Worm (Caenorhabditis elegans) whole organism, young adult: Measurements from ENCODE around the gene ncl-1.

Source experiments
- B0261.1 ChIP-seq: sonication (generic microtip); optimal IDR thresholded peaks from 2 replicates; lab custom pipeline; 2016; ENCODE audit warnings: mild to moderate bottlenecking, missing genetic modification characterization, moderate library complexity, missing compliant biosample characterization
- F10E7.11 ChIP-seq: sonication (generic microtip); optimal IDR thresholded peaks from 2 replicates; lab custom pipeline; 2017; ENCODE audit warnings: mild to moderate bottlenecking, missing genetic modification characterization, moderate library complexity, missing compliant biosample characterization
- F22D6.2 ChIP-seq: sonication (generic microtip); optimal IDR thresholded peaks from 2 replicates; lab custom pipeline; 2016; ENCODE audit warnings: mild to moderate bottlenecking, missing genetic modification characterization, missing compliant biosample characterization
- F57C9.4 ChIP-seq: sonication (generic microtip); optimal IDR thresholded peaks from 2 replicates; lab custom pipeline; 2017; ENCODE audit warnings: mild to moderate bottlenecking, missing genetic modification characterization, missing compliant biosample characterization
- K11D2.4 ChIP-seq: fragments of 200-800 bp; sonication (Bioruptor generic); IDR thresholded peaks from 2 replicates; pipeline ENCODE4 v1.3.6; 2022; ENCODE audit warnings: missing genetic modification reagents, missing genetic modification characterization, missing compliant biosample characterization
- K12H6.12 ChIP-seq: fragments of 200-800 bp; sonication (Bioruptor generic); optimal IDR thresholded peaks from 2 replicates; lab custom pipeline; 2018; ENCODE audit warnings: mild to moderate bottlenecking, missing genetic modification characterization, missing compliant biosample characterization
- T26A5.8 ChIP-seq: sonication (generic microtip); optimal IDR thresholded peaks from 2 replicates; lab custom pipeline; 2016; ENCODE audit warnings: missing genetic modification characterization, missing compliant biosample characterization
- Y53F4B.3 ChIP-seq: fragments of 200-800 bp; sonication (Bioruptor generic); IDR thresholded peaks from 2 replicates; pipeline ENCODE4 v1.3.6; 2022; ENCODE audit warnings: missing genetic modification reagents, missing genetic modification characterization, missing compliant biosample characterization
- Y56A3A.18 ChIP-seq: fragments of 200-800 bp; sonication (Bioruptor generic); IDR thresholded peaks from 2 replicates; pipeline ENCODE4 v1.3.6; 2022; ENCODE audit warnings: missing genetic modification reagents, missing genetic modification characterization, missing compliant biosample characterization
- ZK185.1 ChIP-seq: sonication (generic microtip); optimal IDR thresholded peaks from 2 replicates; lab custom pipeline; 2016; ENCODE audit warnings: mild to moderate bottlenecking, missing genetic modification characterization, missing compliant biosample characterization; ENCODE audit not compliant: poor library complexity, severe bottlenecking
- akir-1 ChIP-seq: fragments of 200-800 bp; sonication (Bioruptor generic); optimal IDR thresholded peaks from 2 replicates; lab custom pipeline; 2018; ENCODE audit warnings: mild to moderate bottlenecking, missing genetic modification characterization, moderate library complexity, missing compliant biosample characterization
- ama-1 ChIP-seq, 3 experiments: fragments of 150-350 bp in 1 of 3; sonication (generic microtip) in 2 of 3; optimal IDR thresholded peaks; 2 replicates each; lab custom pipeline; 2014 to 2018; ENCODE audit warnings: missing biosample characterization in 2 of 3, missing genetic modification characterization in 2 of 3, missing genetic modification reagents in 2 of 3
- aptf-2 ChIP-seq: fragments of 200-800 bp; sonication (Bioruptor generic); conservative IDR thresholded peaks from 2 replicates; pipeline ENCODE4 v1.3.6; 2022; ENCODE audit warnings: missing genetic modification reagents, missing genetic modification characterization, missing compliant biosample characterization
- atf-7 ChIP-seq: sonication (generic microtip); optimal IDR thresholded peaks from 2 replicates; lab custom pipeline; 2017; ENCODE audit warnings: mild to moderate bottlenecking, missing genetic modification characterization, missing compliant biosample characterization
- attf-3 ChIP-seq: fragments of 200-800 bp; sonication (Bioruptor generic); conservative IDR thresholded peaks from 2 replicates; pipeline ENCODE4 v1.3.6; 2022; ENCODE audit warnings: missing genetic modification reagents, missing genetic modification characterization, missing compliant biosample characterization
- attf-5 ChIP-seq: fragments of 200-800 bp; sonication (Bioruptor generic); optimal IDR thresholded peaks from 2 replicates; lab custom pipeline; 2018; ENCODE audit warnings: mild to moderate bottlenecking, missing genetic modification characterization, missing compliant biosample characterization
- bed-1 ChIP-seq: fragments of 200-800 bp; sonication (Bioruptor generic); IDR thresholded peaks from 2 replicates; pipeline ENCODE4 v1.3.6; 2022; ENCODE audit warnings: missing genetic modification reagents, missing genetic modification characterization, missing compliant biosample characterization
- bed-2 ChIP-seq: fragments of 200-800 bp; sonication (Bioruptor generic); IDR thresholded peaks from 2 replicates; pipeline ENCODE4 v1.3.6; 2022; ENCODE audit warnings: missing genetic modification reagents, missing genetic modification characterization, missing compliant biosample characterization
- cebp-1 ChIP-seq, 2 experiments: fragments of 200-800 bp in 1 of 2; sonication (Bioruptor generic) in 1 of 2; sonication (generic microtip) in 1 of 2; IDR thresholded peaks in 1 of 2; optimal IDR thresholded peaks in 1 of 2; 2 replicates each; pipeline versions ENCODE4 v1.3.6 to Lab custom; 2017 to 2022; ENCODE audit warnings: missing compliant biosample characterization in 2 of 2, missing genetic modification characterization in 2 of 2, mild to moderate bottlenecking in 1 of 2, missing genetic modification reagents in 1 of 2, moderate library complexity in 1 of 2
- cebp-2 ChIP-seq: fragments of 200-800 bp; sonication (Bioruptor generic); IDR thresholded peaks from 2 replicates; pipeline ENCODE4 v1.3.6; 2022; ENCODE audit warnings: missing genetic modification characterization, missing compliant biosample characterization
- ceh-40 ChIP-seq: fragments of 200-800 bp; sonication (Bioruptor generic); IDR thresholded peaks from 2 replicates; pipeline ENCODE4 v1.3.6; 2022; ENCODE audit warnings: missing genetic modification characterization, missing compliant biosample characterization
- dpff-1 ChIP-seq: sonication (generic microtip); optimal IDR thresholded peaks from 2 replicates; lab custom pipeline; 2017; ENCODE audit warnings: mild to moderate bottlenecking, missing genetic modification characterization, missing compliant biosample characterization
- egl-18 ChIP-seq: fragments of 200-800 bp; sonication (Bioruptor generic); IDR thresholded peaks from 2 replicates; pipeline ENCODE4 v1.3.6; 2022; ENCODE audit warnings: missing genetic modification reagents, missing genetic modification characterization, missing compliant biosample characterization
- gei-17 ChIP-seq: fragments of 200-800 bp; sonication (Bioruptor generic); optimal IDR thresholded peaks from 2 replicates; lab custom pipeline; 2018; ENCODE audit warnings: mild to moderate bottlenecking, missing genetic modification characterization, missing compliant biosample characterization
- him-1 ChIP-seq: sonication (generic microtip); optimal IDR thresholded peaks from 2 replicates; lab custom pipeline; 2016; ENCODE audit warnings: missing genotype, missing genetic modification reagents, missing genetic modification characterization, missing compliant biosample characterization
- hlh-26 ChIP-seq: fragments of 200-800 bp; sonication (Bioruptor generic); conservative IDR thresholded peaks from 2 replicates; pipeline ENCODE4 v1.3.6; 2022; ENCODE audit warnings: missing genetic modification reagents, missing genetic modification characterization, missing compliant biosample characterization
- hmg-20 ChIP-seq: fragments of 200-800 bp; sonication (Bioruptor generic); IDR thresholded peaks from 2 replicates; pipeline ENCODE4 v1.3.6; 2022; ENCODE audit warnings: missing genetic modification reagents, missing genetic modification characterization, missing compliant biosample characterization
- hsf-1 ChIP-seq: fragments of 200-800 bp; sonication (Bioruptor generic); IDR thresholded peaks from 2 replicates; pipeline ENCODE4 v1.3.6; 2022; ENCODE audit warnings: missing genetic modification reagents, missing genetic modification characterization, missing compliant biosample characterization
- let-526 ChIP-seq: fragments of 200-800 bp; sonication (Bioruptor generic); IDR thresholded peaks from 2 replicates; pipeline ENCODE4 v1.3.6; 2022; ENCODE audit warnings: missing genetic modification reagents, missing genetic modification characterization, missing compliant biosample characterization
- lin-35 ChIP-seq, 3 experiments: fragments of 150-350 bp in 2 of 3; sonication (generic microtip) in 1 of 3; optimal IDR thresholded peaks; 2 replicates each; lab custom pipeline; 2014 to 2018; ENCODE audit warnings: missing biosample characterization in 3 of 3, missing genetic modification characterization in 3 of 3, missing genetic modification reagents in 3 of 3
- lsl-1 ChIP-seq: fragments of 200-800 bp; sonication (Bioruptor generic); optimal IDR thresholded peaks from 2 replicates; lab custom pipeline; 2018; ENCODE audit warnings: mild to moderate bottlenecking, missing genetic modification characterization, moderate library complexity, missing compliant biosample characterization
- madf-3 ChIP-seq: fragments of 200-800 bp; sonication (Bioruptor generic); IDR thresholded peaks from 2 replicates; pipeline ENCODE4 v1.3.6; 2022; ENCODE audit warnings: missing genetic modification reagents, missing genetic modification characterization, missing compliant biosample characterization
- madf-6 ChIP-seq: fragments of 200-800 bp; sonication (Bioruptor generic); IDR thresholded peaks from 2 replicates; pipeline ENCODE4 v1.3.6; 2022; ENCODE audit warnings: missing genetic modification reagents, missing genetic modification characterization, missing compliant biosample characterization
- madf-8 ChIP-seq: fragments of 200-800 bp; sonication (Bioruptor generic); conservative IDR thresholded peaks from 2 replicates; pipeline ENCODE4 v1.3.6; 2022; ENCODE audit warnings: missing genetic modification reagents, missing genetic modification characterization, missing compliant biosample characterization
- mes-4 ChIP-seq: sonication (generic microtip); optimal IDR thresholded peaks from 2 replicates; lab custom pipeline; 2016; ENCODE audit warnings: missing genotype, missing genetic modification characterization, missing compliant biosample characterization
- mxl-1 ChIP-seq: sonication (generic microtip); optimal IDR thresholded peaks from 2 replicates; lab custom pipeline; 2016; ENCODE audit warnings: missing genetic modification characterization, missing compliant biosample characterization
- nfya-2 ChIP-seq: fragments of 200-800 bp; sonication (Bioruptor generic); IDR thresholded peaks from 2 replicates; pipeline ENCODE4 v1.3.6; 2022; ENCODE audit warnings: missing genetic modification reagents, missing genetic modification characterization, missing compliant biosample characterization
- nfyb-1 ChIP-seq: fragments of 200-800 bp; sonication (Bioruptor generic); IDR thresholded peaks from 2 replicates; pipeline ENCODE4 v1.3.6; 2022; ENCODE audit warnings: missing genetic modification reagents, missing genetic modification characterization, missing compliant biosample characterization
- nhr-179 ChIP-seq: sonication (generic microtip); optimal IDR thresholded peaks from 2 replicates; lab custom pipeline; 2016; ENCODE audit warnings: mild to moderate bottlenecking, missing genetic modification characterization, missing compliant biosample characterization
- nhr-27 ChIP-seq: fragments of 200-800 bp; sonication (Bioruptor generic); optimal IDR thresholded peaks from 2 replicates; lab custom pipeline; 2018; ENCODE audit warnings: mild to moderate bottlenecking, missing genetic modification characterization, moderate library complexity, missing compliant biosample characterization
- pha-4 ChIP-seq: fragments of 150-350 bp; sonication (generic microtip); optimal IDR thresholded peaks from 2 replicates; lab custom pipeline; 2014; ENCODE audit warnings: missing biosample characterization, missing genetic modification reagents, missing genetic modification characterization
- somi-1 ChIP-seq: fragments of 200-800 bp; sonication (Bioruptor generic); optimal IDR thresholded peaks from 2 replicates; lab custom pipeline; 2018; ENCODE audit warnings: mild to moderate bottlenecking, missing genetic modification characterization, missing compliant biosample characterization
- sptf-2 ChIP-seq: fragments of 200-800 bp; sonication (Bioruptor generic); optimal IDR thresholded peaks from 2 replicates; lab custom pipeline; 2018; ENCODE audit warnings: mild to moderate bottlenecking, missing genetic modification characterization, missing compliant biosample characterization
- unc-62 ChIP-seq: fragments of 150-350 bp; optimal IDR thresholded peaks from 2 replicates; lab custom pipeline; 2014; ENCODE audit warnings: missing biosample characterization, missing genetic modification reagents, missing genetic modification characterization
- zfh-2 ChIP-seq: fragments of 200-800 bp; sonication (Bioruptor generic); conservative IDR thresholded peaks from 2 replicates; pipeline ENCODE4 v1.3.6; 2022; ENCODE audit warnings: missing genetic modification reagents, missing genetic modification characterization, missing compliant biosample characterization
- ztf-18 ChIP-seq: sonication (generic microtip); optimal IDR thresholded peaks from 2 replicates; lab custom pipeline; 2016; ENCODE audit warnings: missing genotype, mild to moderate bottlenecking, missing genetic modification characterization, missing compliant biosample characterization
- ztf-22 ChIP-seq: fragments of 200-800 bp; sonication (Bioruptor generic); optimal IDR thresholded peaks from 2 replicates; lab custom pipeline; 2018; ENCODE audit warnings: mild to moderate bottlenecking, missing genetic modification characterization, moderate library complexity, missing compliant biosample characterization
- ztf-25 ChIP-seq: fragments of 200-800 bp; sonication (Bioruptor generic); IDR thresholded peaks from 2 replicates; pipeline ENCODE4 v1.3.6; 2022; ENCODE audit warnings: missing genetic modification reagents, missing genetic modification characterization, missing compliant biosample characterization

ncl-1 gene

DNA sequence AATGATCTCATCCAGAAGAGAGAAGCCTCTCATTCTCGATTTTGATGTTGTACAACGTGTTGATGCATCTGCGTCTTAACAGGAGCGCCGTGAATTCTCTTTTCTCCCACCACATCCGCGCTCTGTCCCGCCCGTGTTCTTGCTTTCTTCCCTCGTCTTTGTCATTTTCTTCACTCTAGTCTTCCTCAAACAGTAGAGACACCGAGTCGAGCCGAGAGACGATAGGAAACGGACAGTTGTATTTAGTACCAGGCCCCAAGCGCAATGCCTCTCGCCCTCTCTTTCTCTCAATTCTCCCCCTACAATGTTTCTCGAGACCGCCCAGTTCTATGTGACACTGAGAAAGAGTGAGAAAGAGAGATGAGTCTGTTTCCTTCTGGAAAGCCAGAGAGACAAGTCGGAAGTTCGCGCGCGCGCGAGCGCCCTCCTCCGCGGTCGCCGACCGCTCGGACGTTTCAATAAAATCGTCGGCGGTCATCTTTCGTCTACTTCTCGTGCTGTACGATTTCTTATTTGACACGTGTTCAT is 10.1 kb downstream of the ncl-1 start, which contains the start of gene ZK112.4 (continued):
- TF ChIP-seq B0261.1 = no peak
- peak; percentile 5 for TF ChIP-seq lsl-1 (GFP tag; lab: Kevin White, UChicago)
- no peak for TF ChIP-seq hmg-20 (GFP tag; lab: Robert Waterston, UW)
- TF ChIP-seq cebp-2 (GFP tag; lab: Robert Waterston, UW) = no peak
- no peak for TF ChIP-seq nfyb-1 (GFP tag; lab: Robert Waterston, UW)
- TF ChIP-seq egl-18 (GFP tag; lab: Robert Waterston, UW) = no peak
- TF ChIP-seq hlh-26 (GFP tag; lab: Robert Waterston, UW) = no peak
- TF ChIP-seq ZK185.1 (tag; lab: Kevin White, UChicago) = peak; percentile 37
- 0 out of 2 replicates have a peak, but pooled peaks have one; percentile 34 for TF ChIP-seq hsf-1 (GFP tag; lab: Robert Waterston, UW)
- no peak for TF ChIP-seq ama-1 (optimal IDR thresholded peaks at IDR 0.05; lab: Kevin White, UChicago)
- TF ChIP-seq ama-1 (GFP tag; optimal IDR thresholded peaks at IDR 0.05; lab: Kevin White, UChicago) = no peak
- TF ChIP-seq Y56A3A.18 = 0 out of 2 replicates have a peak, but pooled peaks have one; percentile 48
- no peak for TF ChIP-seq F22D6.2 (tag; lab: Kevin White, UChicago)
- TF ChIP-seq mxl-1 (tag; lab: Kevin White, UChicago) = no peak
- TF ChIP-seq bed-2 (GFP tag; lab: Robert Waterston, UW) = no peak
- TF ChIP-seq ztf-18 (tag; lab: Kevin White, UChicago) = no peak
- peak in 1 of 3 experiments; percentile 49 for TF ChIP-seq lin-35 (GFP tag; optimal IDR thresholded peaks at IDR 0.05; lab: Kevin White, UChicago)
- no peak for TF ChIP-seq cebp-1 (GFP tag; IDR thresholded peaks at IDR 0.05; lab: Robert Waterston, UW)
- TF ChIP-seq cebp-1 (tag; optimal IDR thresholded peaks at IDR 0.05; lab: Kevin White, UChicago) = peak; percentile 39
- no peak for TF ChIP-seq K11D2.4 (GFP tag; lab: Robert Waterston, UW)
- TF ChIP-seq K12H6.12 (tag; lab: Kevin White, UChicago) = peak; percentile 64
- no peak for TF ChIP-seq aptf-2 (GFP tag; lab: Robert Waterston, UW)
- no peak for TF ChIP-seq somi-1
- TF ChIP-seq F10E7.11 (tag; lab: Kevin White, UChicago) = no peak
- TF ChIP-seq ztf-25 (GFP tag; lab: Robert Waterston, UW) = no peak
- TF ChIP-seq nfya-2 (GFP tag; lab: Robert Waterston, UW) = no peak
- TF ChIP-seq zfh-2 (GFP tag; lab: Robert Waterston, UW) = peak; percentile 86
- no peak for TF ChIP-seq him-1
- no peak for TF ChIP-seq dpff-1 (tag; lab: Kevin White, UChicago)
- no peak for TF ChIP-seq madf-3 (GFP tag; lab: Robert Waterston, UW)
- no peak for TF ChIP-seq atf-7 (tag; lab: Kevin White, UChicago)
- TF ChIP-seq bed-1 (GFP tag; lab: Robert Waterston, UW) = no peak
- TF ChIP-seq nhr-179 (tag; lab: Kevin White, UChicago) = peak; percentile 28
- no peak for TF ChIP-seq sptf-2
- no peak for TF ChIP-seq ztf-22
- TF ChIP-seq attf-3 (GFP tag; lab: Robert Waterston, UW) = no peak
- TF ChIP-seq mes-4 (tag; lab: Kevin White, UChicago) = no peak
- 0 out of 2 replicates have a peak, but pooled peaks have one; percentile 8 for TF ChIP-seq ceh-40 (GFP tag; lab: Robert Waterston, UW)
- no peak for TF ChIP-seq gei-17 (GFP tag; lab: Kevin White, UChicago)
- no peak for TF ChIP-seq madf-8 (GFP tag; lab: Robert Waterston, UW)
- TF ChIP-seq akir-1 (GFP tag; lab: Kevin White, UChicago) = no peak
- TF ChIP-seq nhr-27 (tag; lab: Kevin White, UChicago) = no peak
- no peak; the same call in 1 of the 2 replicates for TF ChIP-seq madf-6
- no peak for TF ChIP-seq F57C9.4 (tag; lab: Kevin White, UChicago)
- TF ChIP-seq Y53F4B.3 (GFP tag; lab: Robert Waterston, UW) = no peak
- no peak for TF ChIP-seq let-526
- TF ChIP-seq attf-5 (GFP tag; lab: Kevin White, UChicago) = peak; percentile 2
- no peak for TF ChIP-seq T26A5.8 (tag; lab: Kevin White, UChicago)
- no peak for TF ChIP-seq unc-62 (GFP tag; lab: Kevin White, UChicago)
- TF ChIP-seq pha-4 (tag; lab: Kevin White, UChicago) = no peak
